Worm (Caenorhabditis elegans): ENCODE measurements around the gene mbk-1.

Gene mbk-1

ce11 chrX:14818464-14819259 lies 5.7 kb downstream of the mbk-1 start, which contains the start of gene epn-1 (continued):
- TF ChIP-seq ref-2 (tag; optimal IDR thresholded peaks at IDR 0.05) = peak; percentile 94
- TF ChIP-seq tbx-7 (tag; optimal IDR thresholded peaks at IDR 0.05) = peak; percentile 14
- peak; percentile 8 for TF ChIP-seq fkh-10 (GFP tag; optimal IDR thresholded peaks at IDR 0.05)
- TF ChIP-seq ceh-31 (tag; optimal IDR thresholded peaks at IDR 0.05) = peak; percentile 96
- peak; percentile 52 for TF ChIP-seq pat-9 (tag; optimal IDR thresholded peaks at IDR 0.05)
- TF ChIP-seq lin-11 (tag; optimal IDR thresholded peaks at IDR 0.05) = peak; percentile 11
- TF ChIP-seq C38D4.7 (GFP tag; optimal IDR thresholded peaks at IDR 0.05) = no peak
- TF ChIP-seq ceh-34 (tag; optimal IDR thresholded peaks at IDR 0.05) = peak; percentile 96
- peak; percentile 21 for TF ChIP-seq fkh-6 (tag; optimal IDR thresholded peaks at IDR 0.05)
- peak; percentile 27 for TF ChIP-seq ama-1 (optimal IDR thresholded peaks at IDR 0.05)
- peak; percentile 89 for TF ChIP-seq unc-55 (GFP tag; optimal IDR thresholded peaks at IDR 0.05)
- TF ChIP-seq K02D7.2 (tag; optimal IDR thresholded peaks at IDR 0.05) = peak; percentile 38
- TF ChIP-seq fax-1 (tag; optimal IDR thresholded peaks at IDR 0.05) = peak; percentile 52
- TF ChIP-seq ets-4 (tag; optimal IDR thresholded peaks at IDR 0.05) = peak; percentile 85
- peak; percentile 99 for TF ChIP-seq hlh-30 (tag; optimal IDR thresholded peaks at IDR 0.05; ENCODE audit: insufficient read depth)
- TF ChIP-seq madf-2 (tag; optimal IDR thresholded peaks at IDR 0.05) = peak; percentile 81
- no peak for TF ChIP-seq ttx-3 (tag; optimal IDR thresholded peaks at IDR 0.05)
- peak; percentile 97 for TF ChIP-seq ceh-18 (tag; optimal IDR thresholded peaks at IDR 0.05)

DNA sequence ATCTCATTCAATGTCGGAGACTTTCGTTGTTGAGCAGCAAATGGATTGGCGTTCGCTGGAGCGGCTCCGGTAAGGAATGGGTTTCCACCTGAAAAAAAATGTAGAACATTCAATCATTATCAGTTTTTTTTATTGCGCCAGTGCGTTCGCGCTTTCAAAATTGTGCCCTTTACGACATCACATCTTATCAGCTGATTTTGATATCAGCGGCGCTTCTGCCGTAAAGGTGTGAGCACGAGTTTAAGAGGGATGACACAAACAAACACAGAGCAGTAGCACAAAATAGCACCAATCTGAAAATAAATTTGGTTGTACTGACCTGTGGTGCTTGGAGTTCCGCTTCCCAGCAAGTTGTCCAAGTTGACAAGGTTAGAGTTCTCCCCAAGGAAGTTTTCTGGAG lies 7.6 kb downstream of the mbk-1 start:
- peak; percentile 34 for TF ChIP-seq elt-2 (tag; optimal IDR thresholded peaks at IDR 0.05)
- no peak for TF ChIP-seq pat-9 (tag; optimal IDR thresholded peaks at IDR 0.05)

- TF ChIP-seq syd-9 (tag; optimal IDR thresholded peaks at IDR 0.05) (no peak), tbx-2 (tag; optimal IDR thresholded peaks at IDR 0.05) (no peak), odd-2 (tag; optimal IDR thresholded peaks at IDR 0.05) (no peak), nfya-1 (tag; optimal IDR thresholded peaks at IDR 0.05) (no peak), unc-55 (GFP tag; optimal IDR thresholded peaks at IDR 0.05) (no peak), ets-4 (tag; optimal IDR thresholded peaks at IDR 0.05) (no peak), ttx-3 (tag; optimal IDR thresholded peaks at IDR 0.05) (no peak)
Measured at ce11 chrX:14815412-14815811, 8.9 kb downstream of the mbk-1 start.

- TF ChIP-seq unc-42 (tag; optimal IDR thresholded peaks at IDR 0.05) = peak; percentile 30
- TF ChIP-seq hlh-30 (tag; optimal IDR thresholded peaks at IDR 0.05; ENCODE audit: insufficient read depth) = peak; percentile 23
- no peak for TF ChIP-seq F13H6.1 (tag; optimal IDR thresholded peaks at IDR 0.05)
- no peak for TF ChIP-seq dmd-4 (tag; optimal IDR thresholded peaks at IDR 0.05; ENCODE audit: borderline replicate concordance)
- TF ChIP-seq tbx-7 (tag; optimal IDR thresholded peaks at IDR 0.05) = no peak
- no peak for TF ChIP-seq zip-5 (tag; optimal IDR thresholded peaks at IDR 0.05)
- no peak for TF ChIP-seq ceh-45 (GFP tag; IDR thresholded peaks at IDR 0.05)
- TF ChIP-seq ceh-19 (GFP tag; optimal IDR thresholded peaks at IDR 0.05) = no peak
- no peak for TF ChIP-seq ref-2 (tag; optimal IDR thresholded peaks at IDR 0.05)
- no peak for TF ChIP-seq unc-3 (GFP tag; conservative IDR thresholded peaks at IDR 0.05)
- TF ChIP-seq unc-3 (tag; optimal IDR thresholded peaks at IDR 0.05) = no peak
- TF ChIP-seq ceh-31 (tag; optimal IDR thresholded peaks at IDR 0.05) = peak; percentile 22
- TF ChIP-seq sdc-2 (tag; optimal IDR thresholded peaks at IDR 0.05) = peak; percentile 98
- TF ChIP-seq pat-9 (tag; optimal IDR thresholded peaks at IDR 0.05) = no peak
- no peak for TF ChIP-seq ceh-22 (tag; optimal IDR thresholded peaks at IDR 0.05)
Measured at ce11 chrX:14813398-14813797, 10.9 kb downstream of the mbk-1 start.

- TF ChIP-seq ttx-3 (tag; optimal IDR thresholded peaks at IDR 0.05) (no peak), C38D4.7 (GFP tag; optimal IDR thresholded peaks at IDR 0.05) (no peak), sdc-2 (tag; optimal IDR thresholded peaks at IDR 0.05) (no peak), fax-1 (tag; optimal IDR thresholded peaks at IDR 0.05) (no peak), elt-2 (tag; optimal IDR thresholded peaks at IDR 0.05) (no peak), ahr-1 (tag; optimal IDR thresholded peaks at IDR 0.05) (no peak), ceh-2 (tag; optimal IDR thresholded peaks at IDR 0.05) (no peak), pha-2 (tag; optimal IDR thresholded peaks at IDR 0.05) (no peak), dve-1 (tag; optimal IDR thresholded peaks at IDR 0.05) (no peak), ceh-24 (tag; optimal IDR thresholded peaks at IDR 0.05) (no peak), lim-6 (tag; optimal IDR thresholded peaks at IDR 0.05) (no peak), pat-9 (tag; optimal IDR thresholded peaks at IDR 0.05) (no peak), K09A11.1 (tag; optimal IDR thresholded peaks at IDR 0.05; ENCODE audit: insufficient read depth) (no peak), syd-9 (tag; optimal IDR thresholded peaks at IDR 0.05) (no peak)
Measured at ce11 chrX:14812061-14812460, 12.3 kb downstream of the mbk-1 start, which contains the start of gene T04C10.3. TSS of gene T04C10.3 (plus strand) at chrX:14812361.
